Worm (Caenorhabditis elegans): Measurements from ENCODE around the gene sdz-24.
A peak's percentile ranks its signal among the peaks of the same experiment; 100 is the strongest.

Gene sdz-24

ce11 chrII:696776-697532 lies 38.5 kb downstream of the sdz-24 start:
- TF ChIP-seq flt-1 (GFP tag; IDR thresholded peaks at IDR 0.05) (peak; percentile 69), T22C8.4 (GFP tag; IDR thresholded peaks at IDR 0.05) (peak; percentile 75), klf-2 (GFP tag; conservative IDR thresholded peaks at IDR 0.05) (peak; percentile 66), tab-1 (GFP tag; IDR thresholded peaks at IDR 0.05) (peak; percentile 81), ref-1 (GFP tag; conservative IDR thresholded peaks at IDR 0.05) (peak; percentile 59), ztf-29 (GFP tag; IDR thresholded peaks at IDR 0.05) (peak; percentile 23; the same call in 1 of the 2 replicates)

DNA sequence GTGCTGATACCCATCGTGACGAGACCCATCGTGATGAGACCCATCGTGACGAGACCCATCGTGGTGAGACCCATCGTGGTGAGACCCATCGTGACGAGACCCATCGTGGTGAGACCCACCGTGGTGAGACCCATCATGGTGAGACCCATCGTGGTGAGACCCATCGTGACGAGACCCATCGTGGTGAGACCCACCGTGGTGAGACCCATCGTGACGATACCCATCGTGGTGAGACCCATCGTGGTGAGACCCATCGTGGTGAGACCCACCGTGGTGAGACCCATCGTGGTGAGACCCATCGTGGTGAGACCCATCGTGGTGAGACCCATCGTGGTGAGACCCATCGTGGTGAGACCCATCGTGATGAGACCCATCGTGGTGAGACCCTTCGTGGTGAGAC lies 40.0 kb downstream of the sdz-24 start:
- TF ChIP-seq ztf-23 (GFP tag; IDR thresholded peaks at IDR 0.05) (peak; percentile 48; the same call in 1 of the 2 replicates), tab-1 (GFP tag; IDR thresholded peaks at IDR 0.05) (0 out of 2 replicates have a peak, but pooled peaks have one; percentile 45)

DNA sequence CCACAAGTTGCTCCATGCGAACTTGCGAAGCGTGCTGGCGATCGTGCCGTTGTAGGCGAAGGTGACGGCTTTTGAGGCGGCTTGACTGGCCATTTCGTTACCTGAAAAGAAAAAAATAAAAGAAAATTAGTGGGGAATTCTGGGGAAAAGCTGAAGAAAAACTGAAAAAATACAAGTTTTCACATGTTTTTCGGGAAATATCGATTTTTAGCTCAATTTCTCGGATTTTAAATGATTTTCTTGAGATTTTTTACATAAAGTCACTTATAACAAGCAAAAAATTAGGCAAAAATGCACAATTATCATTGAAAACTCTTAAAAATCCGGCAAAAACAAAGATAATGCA lies 42.5 kb downstream of the sdz-24 start, which contains the start of gene T02H6.11:
Gene T02H6.11, minus strand, starts transcription at position 101 of the 346 bp plus-strand sequence.
- TF ChIP-seq ref-1 (GFP tag; conservative IDR thresholded peaks at IDR 0.05) (no peak), ztf-29 (GFP tag; IDR thresholded peaks at IDR 0.05) (no peak), klf-2 (GFP tag; conservative IDR thresholded peaks at IDR 0.05) (no peak), med-1 (GFP tag; optimal IDR thresholded peaks at IDR 0.05; ENCODE audit: insufficient read depth) (no peak), cog-1 (tag; optimal IDR thresholded peaks at IDR 0.05) (no peak)

DNA sequence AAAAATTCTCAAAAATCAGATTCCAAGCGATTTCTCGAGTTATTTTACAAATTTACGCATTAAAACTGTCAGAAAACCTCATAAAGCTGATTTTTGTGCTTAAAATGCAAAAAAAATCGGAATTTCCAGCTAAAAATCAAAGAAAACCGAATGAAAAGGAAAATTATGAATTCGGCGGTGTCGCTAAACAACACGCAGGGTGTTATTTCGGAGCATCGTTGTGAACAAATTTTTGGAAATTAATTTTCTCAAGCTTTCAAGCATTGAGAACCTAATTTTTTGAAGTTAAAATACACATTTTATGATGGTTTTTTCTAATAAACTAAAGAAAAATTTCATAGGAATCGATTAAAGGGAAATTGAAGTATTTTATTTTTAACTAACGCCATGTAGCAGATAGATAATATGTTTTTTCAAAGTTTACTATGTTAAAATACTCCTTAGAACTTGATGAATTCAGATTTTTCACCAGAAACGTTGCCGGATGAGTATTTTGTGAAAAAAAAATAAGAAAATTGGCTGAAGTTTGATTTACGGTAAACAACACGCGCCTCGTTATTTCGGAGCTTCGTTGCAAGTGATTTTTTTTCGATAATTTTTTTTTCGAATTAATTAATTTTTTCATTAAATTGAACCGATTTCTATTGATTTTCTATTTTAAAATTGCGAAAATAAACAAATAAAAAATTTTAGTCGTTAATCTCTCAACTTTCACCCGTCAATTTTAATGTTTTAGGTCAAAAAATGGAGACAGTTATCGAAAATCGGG lies 43.1 kb downstream of the sdz-24 start, which contains the start of gene thoc-1:
Gene thoc-1, plus strand, starts transcription at position 737 of the 769 bp plus-strand sequence.
- TF ChIP-seq ztf-23 (GFP tag; IDR thresholded peaks at IDR 0.05) (no peak), T22C8.4 (GFP tag; IDR thresholded peaks at IDR 0.05) (no peak), cog-1 (tag; optimal IDR thresholded peaks at IDR 0.05) (no peak), klf-2 (GFP tag; conservative IDR thresholded peaks at IDR 0.05) (no peak), tab-1 (GFP tag; IDR thresholded peaks at IDR 0.05) (no peak), ref-1 (GFP tag; conservative IDR thresholded peaks at IDR 0.05) (no peak), ztf-29 (GFP tag; IDR thresholded peaks at IDR 0.05) (no peak), flt-1 (GFP tag; IDR thresholded peaks at IDR 0.05) (no peak), med-1 (GFP tag; optimal IDR thresholded peaks at IDR 0.05; ENCODE audit: insufficient read depth) (no peak)

DNA sequence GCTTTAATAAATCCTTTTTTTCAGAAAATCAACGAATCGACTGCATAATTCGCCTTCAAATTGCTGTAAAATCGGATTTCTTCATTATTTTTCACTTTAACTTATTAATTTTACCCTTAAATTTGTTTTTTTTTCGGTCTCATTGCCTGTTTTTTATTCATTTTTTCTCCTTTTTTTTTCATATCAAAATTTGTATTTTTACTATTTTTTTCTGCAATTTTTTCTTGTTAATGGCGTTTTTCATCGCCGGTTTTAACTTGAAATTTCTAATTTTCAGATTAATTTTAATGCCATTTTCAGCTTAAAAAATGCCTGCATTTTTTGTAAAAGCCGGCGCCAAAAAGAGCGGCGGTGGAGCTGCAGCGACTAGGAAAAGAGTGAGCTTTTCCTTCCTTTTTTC lies 50.6 kb downstream of the sdz-24 start, which contains the start of gene T02H6.1:
Gene T02H6.1, plus strand, starts transcription at position 301 of the 400 bp plus-strand sequence.
- TF ChIP-seq ztf-23 (GFP tag; IDR thresholded peaks at IDR 0.05) (no peak), klf-2 (GFP tag; conservative IDR thresholded peaks at IDR 0.05) (no peak), cog-1 (tag; optimal IDR thresholded peaks at IDR 0.05) (no peak), tab-1 (GFP tag; IDR thresholded peaks at IDR 0.05) (no peak), ztf-29 (GFP tag; IDR thresholded peaks at IDR 0.05) (no peak), ref-1 (GFP tag; conservative IDR thresholded peaks at IDR 0.05) (no peak), flt-1 (GFP tag; IDR thresholded peaks at IDR 0.05) (no peak), T22C8.4 (GFP tag; IDR thresholded peaks at IDR 0.05) (no peak), med-1 (GFP tag; optimal IDR thresholded peaks at IDR 0.05; ENCODE audit: insufficient read depth) (no peak)
